Worm (Caenorhabditis elegans) whole organism, young adult: Measurements from ENCODE around the gene T25B9.12.

ENCODE experiments used
- C06A6.2 ChIP-seq: fragments of 200-800 bp; sonication (Bioruptor generic); conservative IDR thresholded peaks from 2 replicates; pipeline ENCODE4 v1.3.6; 2022; ENCODE audit warnings: missing genetic modification characterization, missing compliant biosample characterization
- F33H1.4 ChIP-seq: fragments of 200-800 bp; sonication (Bioruptor generic); IDR thresholded peaks from 2 replicates; pipeline ENCODE4 v1.3.6; 2022; ENCODE audit warnings: missing genetic modification reagents, missing genetic modification characterization, missing compliant biosample characterization
- F52B5.7 ChIP-seq: sonication (generic microtip); optimal IDR thresholded peaks from 2 replicates; lab custom pipeline; 2016; ENCODE audit warnings: mild to moderate bottlenecking, missing genetic modification characterization, missing compliant biosample characterization
- F55B11.4 ChIP-seq: sonication (generic microtip); optimal IDR thresholded peaks from 2 replicates; lab custom pipeline; 2016; ENCODE audit warnings: missing compliant biosample characterization, missing genetic modification characterization, borderline replicate concordance; ENCODE audit not compliant: insufficient read depth
- F57A8.1 ChIP-seq: fragments of 200-800 bp; sonication (Bioruptor generic); optimal IDR thresholded peaks from 2 replicates; lab custom pipeline; 2018; ENCODE audit warnings: mild to moderate bottlenecking, missing genetic modification characterization, moderate library complexity, missing compliant biosample characterization
- Y79H2A.3 ChIP-seq: fragments of 200-800 bp; sonication (Bioruptor generic); conservative IDR thresholded peaks from 2 replicates; pipeline ENCODE4 v1.3.6; 2022; ENCODE audit warnings: missing genetic modification reagents, missing genetic modification characterization, missing compliant biosample characterization
- ZK185.1 ChIP-seq: sonication (generic microtip); optimal IDR thresholded peaks from 2 replicates; lab custom pipeline; 2016; ENCODE audit warnings: mild to moderate bottlenecking, missing genetic modification characterization, missing compliant biosample characterization; ENCODE audit not compliant: poor library complexity, severe bottlenecking
- aptf-2 ChIP-seq: fragments of 200-800 bp; sonication (Bioruptor generic); conservative IDR thresholded peaks from 2 replicates; pipeline ENCODE4 v1.3.6; 2022; ENCODE audit warnings: missing genetic modification reagents, missing genetic modification characterization, missing compliant biosample characterization
- aptf-3 ChIP-seq: fragments of 200-800 bp; sonication (Bioruptor generic); IDR thresholded peaks from 2 replicates; pipeline ENCODE4 v1.3.6; 2022; ENCODE audit warnings: missing genetic modification characterization, missing compliant biosample characterization
- athp-1 ChIP-seq: sonication (generic microtip); optimal IDR thresholded peaks from 2 replicates; lab custom pipeline; 2017; ENCODE audit warnings: mild to moderate bottlenecking, missing genetic modification characterization, missing compliant biosample characterization
- bed-1 ChIP-seq: fragments of 200-800 bp; sonication (Bioruptor generic); IDR thresholded peaks from 2 replicates; pipeline ENCODE4 v1.3.6; 2022; ENCODE audit warnings: missing genetic modification reagents, missing genetic modification characterization, missing compliant biosample characterization
- cebp-1 ChIP-seq, 2 experiments: fragments of 200-800 bp in 1 of 2; sonication (Bioruptor generic) in 1 of 2; sonication (generic microtip) in 1 of 2; IDR thresholded peaks in 1 of 2; optimal IDR thresholded peaks in 1 of 2; 2 replicates each; pipeline versions ENCODE4 v1.3.6 to Lab custom; 2017 to 2022; ENCODE audit warnings: missing compliant biosample characterization in 2 of 2, missing genetic modification characterization in 2 of 2, mild to moderate bottlenecking in 1 of 2, missing genetic modification reagents in 1 of 2, moderate library complexity in 1 of 2
- ceh-100 ChIP-seq: fragments of 200-800 bp; sonication (Bioruptor generic); IDR thresholded peaks from 2 replicates; pipeline ENCODE4 v1.3.6; 2022; ENCODE audit warnings: missing genetic modification reagents, missing genetic modification characterization, missing compliant biosample characterization
- efl-1 ChIP-seq: fragments of 150-350 bp; optimal IDR thresholded peaks from 2 replicates; lab custom pipeline; 2014; ENCODE audit warnings: missing biosample characterization, missing genetic modification reagents, missing genetic modification characterization
- fkh-3 ChIP-seq: sonication (generic microtip); optimal IDR thresholded peaks from 2 replicates; lab custom pipeline; 2016; ENCODE audit warnings: mild to moderate bottlenecking, missing genetic modification characterization, missing compliant biosample characterization
- him-1 ChIP-seq: sonication (generic microtip); optimal IDR thresholded peaks from 2 replicates; lab custom pipeline; 2016; ENCODE audit warnings: missing genotype, missing genetic modification reagents, missing genetic modification characterization, missing compliant biosample characterization
- hmg-1.2 ChIP-seq: fragments of 200-800 bp; sonication (Bioruptor generic); IDR thresholded peaks from 2 replicates; pipeline ENCODE4 v1.3.6; 2022; ENCODE audit warnings: missing genetic modification reagents, missing genetic modification characterization, missing compliant biosample characterization
- hmg-20 ChIP-seq: fragments of 200-800 bp; sonication (Bioruptor generic); IDR thresholded peaks from 2 replicates; pipeline ENCODE4 v1.3.6; 2022; ENCODE audit warnings: missing genetic modification reagents, missing genetic modification characterization, missing compliant biosample characterization
- let-526 ChIP-seq: fragments of 200-800 bp; sonication (Bioruptor generic); IDR thresholded peaks from 2 replicates; pipeline ENCODE4 v1.3.6; 2022; ENCODE audit warnings: missing genetic modification reagents, missing genetic modification characterization, missing compliant biosample characterization
- lin-26 ChIP-seq: fragments of 200-800 bp; sonication (Bioruptor generic); IDR thresholded peaks from 2 replicates; pipeline ENCODE4 v1.3.6; 2022; ENCODE audit warnings: missing genetic modification reagents, missing genetic modification characterization, missing compliant biosample characterization
- lin-40 ChIP-seq: sonication (generic microtip); optimal IDR thresholded peaks from 2 replicates; lab custom pipeline; 2016; ENCODE audit warnings: missing genetic modification characterization, mild to moderate bottlenecking, missing compliant biosample characterization, missing genotype, missing genetic modification reagents
- lsy-27 ChIP-seq: sonication (generic microtip); optimal IDR thresholded peaks from 2 replicates; lab custom pipeline; 2017; ENCODE audit warnings: missing genetic modification characterization, mild to moderate bottlenecking, missing compliant biosample characterization, antibody characterized with exemption, missing genotype, borderline replicate concordance; ENCODE audit not compliant: insufficient read depth
- madf-10 ChIP-seq: sonication (generic microtip); optimal IDR thresholded peaks from 2 replicates; lab custom pipeline; 2016; ENCODE audit warnings: mild to moderate bottlenecking, missing genetic modification characterization, missing compliant biosample characterization
- madf-6 ChIP-seq: fragments of 200-800 bp; sonication (Bioruptor generic); IDR thresholded peaks from 2 replicates; pipeline ENCODE4 v1.3.6; 2022; ENCODE audit warnings: missing genetic modification reagents, missing genetic modification characterization, missing compliant biosample characterization
- madf-8 ChIP-seq: fragments of 200-800 bp; sonication (Bioruptor generic); conservative IDR thresholded peaks from 2 replicates; pipeline ENCODE4 v1.3.6; 2022; ENCODE audit warnings: missing genetic modification reagents, missing genetic modification characterization, missing compliant biosample characterization
- nfyb-1 ChIP-seq: fragments of 200-800 bp; sonication (Bioruptor generic); IDR thresholded peaks from 2 replicates; pipeline ENCODE4 v1.3.6; 2022; ENCODE audit warnings: missing genetic modification reagents, missing genetic modification characterization, missing compliant biosample characterization
- tbp1 ChIP-seq: fragments of 200-800 bp; sonication (Bioruptor generic); optimal IDR thresholded peaks from 2 replicates; lab custom pipeline; 2018; ENCODE audit warnings: mild to moderate bottlenecking, missing genetic modification characterization, missing compliant biosample characterization
- ztf-26 ChIP-seq: sonication (generic microtip); optimal IDR thresholded peaks from 2 replicates; lab custom pipeline; 2017; ENCODE audit warnings: missing genetic modification characterization, missing compliant biosample characterization

The T25B9.12 gene

ce11 chrIV:10773811-10774210 lies 8.7 kb downstream of the T25B9.12 start, which contains the start of gene inpp-1:
TSS of gene inpp-1 (minus strand) at chrIV:10773911.
- no peak for TF ChIP-seq Y79H2A.3
- no peak for TF ChIP-seq efl-1 (GFP tag; lab: Kevin White, UChicago)
- TF ChIP-seq F52B5.7 (tag; lab: Kevin White, UChicago), result no peak

DNA sequence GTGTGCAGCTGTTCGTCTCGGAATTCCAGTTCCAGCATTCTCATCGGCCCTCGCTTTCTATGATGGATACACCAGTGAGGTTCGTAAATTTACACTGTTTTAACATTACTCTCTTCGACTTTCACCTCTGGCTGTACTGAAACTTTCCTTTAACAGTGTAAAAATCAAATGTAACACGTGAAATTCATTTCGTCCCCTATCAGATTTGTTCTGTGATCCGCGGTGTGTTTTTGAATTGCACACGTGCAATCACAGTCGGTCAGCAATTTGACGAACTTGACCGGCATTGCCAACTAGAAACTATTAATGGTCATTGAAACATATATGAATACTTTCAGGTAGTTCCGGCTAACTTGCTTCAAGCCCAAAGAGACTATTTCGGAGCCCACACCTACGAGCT lies 11.9 kb downstream of the T25B9.12 start:
- no peak for TF ChIP-seq madf-10
- TF ChIP-seq F57A8.1, result peak; percentile 27
- TF ChIP-seq madf-6 (GFP tag; lab: Robert Waterston, UW), result peak; percentile 10; the same call in 1 of the 2 replicates

ce11 chrIV:10777600-10777999 lies 12.4 kb downstream of the T25B9.12 start:
- TF ChIP-seq hmg-20 (no peak), bed-1 (GFP tag; lab: Robert Waterston, UW) (no peak), F55B11.4 (tag; lab: Kevin White, UChicago) (no peak)

ce11 chrIV:10778582-10778981 lies 13.4 kb downstream of the T25B9.12 start:
- TF ChIP-seq ztf-26 (tag; lab: Kevin White, UChicago) (peak; percentile 11), let-526 (GFP tag; lab: Robert Waterston, UW) (no peak), lin-26 (GFP tag; lab: Robert Waterston, UW) (no peak), F55B11.4 (tag; lab: Kevin White, UChicago) (no peak), ZK185.1 (peak; percentile 6), nfyb-1 (GFP tag; lab: Robert Waterston, UW) (peak; percentile 21; the same call in 1 of the 2 replicates)

DNA sequence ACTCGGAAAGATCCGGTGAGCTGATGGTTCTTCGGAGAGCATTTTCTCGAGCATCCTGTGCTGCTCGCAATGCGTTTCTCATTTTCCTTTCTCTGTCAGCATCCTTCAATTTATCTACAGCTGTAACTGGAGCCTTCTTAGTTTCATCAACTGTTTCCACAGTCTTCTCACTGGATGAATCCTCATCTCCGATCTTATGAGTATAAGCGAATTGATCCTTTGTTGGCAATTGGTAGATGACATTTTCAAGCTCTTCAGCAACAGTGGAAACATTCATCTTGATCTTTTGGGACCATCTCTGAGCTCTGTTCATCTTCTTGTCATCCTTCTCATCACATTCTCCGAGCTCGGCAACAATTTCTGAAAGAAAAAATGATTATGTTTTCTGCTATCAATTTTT lies 14.2 kb downstream of the T25B9.12 start:
- TF ChIP-seq lin-26 (GFP tag; lab: Robert Waterston, UW) (no peak), aptf-2 (GFP tag; lab: Robert Waterston, UW) (no peak), nfyb-1 (GFP tag; lab: Robert Waterston, UW) (0 out of 2 replicates have a peak, but pooled peaks have one; percentile 11)

DNA sequence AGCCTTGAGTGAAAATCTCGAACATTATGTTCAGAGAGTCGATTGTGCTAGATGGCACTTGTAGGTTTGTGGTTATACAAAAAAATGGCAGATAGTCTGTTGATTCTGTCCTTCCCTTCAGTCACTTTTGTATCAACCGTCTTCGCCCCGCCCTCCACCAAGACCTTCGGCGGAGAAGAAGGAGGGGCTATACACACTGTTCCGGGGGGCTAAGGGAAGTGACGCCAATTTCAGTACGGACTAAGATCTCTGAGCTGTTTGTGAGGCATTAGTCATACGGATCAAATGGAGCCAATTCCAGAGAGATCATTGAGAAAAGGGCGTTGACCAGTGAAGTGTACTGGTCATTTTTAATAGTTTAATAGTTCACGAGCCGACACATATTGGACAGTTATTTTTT lies 15.4 kb downstream of the T25B9.12 start, which contains the start of gene swt-3:
Gene swt-3 (minus strand): TSS at position 101 of the 400 bp plus-strand sequence.
- TF ChIP-seq lin-40 (tag; lab: Kevin White, UChicago) (no peak), F33H1.4 (no peak), hmg-1.2 (GFP tag; lab: Robert Waterston, UW) (no peak), lsy-27 (tag; lab: Kevin White, UChicago) (no peak), him-1 (tag; lab: Kevin White, UChicago) (no peak), aptf-3 (GFP tag; lab: Robert Waterston, UW) (no peak), madf-8 (GFP tag; lab: Robert Waterston, UW) (no peak), athp-1 (tag; lab: Kevin White, UChicago) (no peak), cebp-1 (GFP tag; IDR thresholded peaks at IDR 0.05; lab: Robert Waterston, UW) (no peak), cebp-1 (tag; optimal IDR thresholded peaks at IDR 0.05; lab: Kevin White, UChicago) (no peak), C06A6.2 (GFP tag; lab: Robert Waterston, UW) (no peak), fkh-3 (no peak), F55B11.4 (tag; lab: Kevin White, UChicago) (no peak), ceh-100 (GFP tag; lab: Robert Waterston, UW) (no peak), tbp1 (GFP tag; lab: Kevin White, UChicago) (no peak)
